Fruit fly (Drosophila melanogaster) whole organism, pupa: ENCODE measurements around the gene CG3568.

Experiments
- CG12605 ChIP-seq: fragments of 200-800 bp; sonication (Bioruptor generic); IDR thresholded peaks from 2 replicates; pipeline ENCODE4 v1.3.6; 2022; ENCODE audit warnings: missing biosample characterization, missing genetic modification characterization
- CG14655 ChIP-seq: fragments of 200-800 bp; sonication (Bioruptor generic); optimal IDR thresholded peaks from 3 replicates; lab custom pipeline; 2017; ENCODE audit warnings: mild to moderate bottlenecking, missing biosample characterization, missing genetic modification reagents, missing genetic modification characterization
- Pif1B ChIP-seq: fragments of 200-800 bp; sonication (Bioruptor generic); optimal IDR thresholded peaks from 3 replicates; lab custom pipeline; 2016; ENCODE audit warnings: missing biosample characterization, missing genetic modification characterization
- fd96Ca ChIP-seq: fragments of 200-800 bp; sonication (Bioruptor generic); IDR thresholded peaks from 3 replicates; pipeline ENCODE4 v1.3.6; 2022; ENCODE audit warnings: missing biosample characterization, missing genetic modification characterization

- TF ChIP-seq CG14655 (GFP tag; lab: Kevin White, UChicago) = no peak
- TF ChIP-seq CG12605 (GFP tag; lab: Robert Waterston, UW) = no peak
- no peak for TF ChIP-seq Pif1B
- no peak for TF ChIP-seq fd96Ca (GFP tag; lab: Robert Waterston, UW)
Measured at dm6 chrX:4573971-4574370, 31.5 kb downstream of the CG3568 start.
